Worm (Caenorhabditis elegans): Measurements from ENCODE around the gene exc-9.

DNA sequence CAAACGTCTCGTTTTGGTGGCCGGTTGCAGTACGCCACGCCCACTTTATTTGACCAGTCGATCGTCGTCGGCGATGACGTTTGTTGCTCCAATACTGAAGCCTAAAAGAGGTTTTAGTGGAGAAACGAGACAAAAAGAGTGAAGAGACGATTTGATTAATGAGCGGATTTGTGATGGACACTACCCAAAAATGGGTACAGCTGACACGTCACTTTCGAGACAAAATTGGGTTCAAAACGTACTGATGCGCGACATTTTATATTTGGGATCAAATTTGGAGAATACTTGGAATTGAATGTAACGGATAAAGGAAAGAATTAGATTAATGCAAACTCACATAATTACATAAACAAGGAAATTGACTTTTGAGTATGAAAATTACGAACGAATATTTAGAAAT, 43.4 kb downstream of the exc-9 start, which contains the start of gene ilys-4:
- TF ChIP-seq B0310.2 (tag; optimal IDR thresholded peaks at IDR 0.05) (no peak), tra-4 (tag; optimal IDR thresholded peaks at IDR 0.05) (no peak), flt-1 (GFP tag; IDR thresholded peaks at IDR 0.05) (no peak), tbx-11 (GFP tag; IDR thresholded peaks at IDR 0.05) (no peak), ama-1 (optimal IDR thresholded peaks at IDR 0.05) (no peak), F13C5.2 (tag; optimal IDR thresholded peaks at IDR 0.05) (no peak), sea-1 (GFP tag; conservative IDR thresholded peaks at IDR 0.05) (no peak)

All from whole organism, early embryonic.